Fruit fly (Drosophila melanogaster): Measurements from ENCODE around the gene Polr3F.

dm6 chr3R:22368077-22368776 is 1.1 kb upstream of the Polr3F start:
- TF ChIP-seq CG34367 (tag; optimal IDR thresholded peaks at IDR 0.05) (no peak), Snoo (tag; optimal IDR thresholded peaks at IDR 0.05) (no peak)
